Worm (Caenorhabditis elegans): ENCODE data around the gene T28F3.5.

The T28F3.5 gene

ce11 chrIV:17335031-17335430 lies 40.4 kb downstream of the T28F3.5 start, which contains the start of gene C49C3.8 (continued):
- TF ChIP-seq aly-2 (tag; optimal IDR thresholded peaks at IDR 0.05) (no peak), unc-30 (tag; optimal IDR thresholded peaks at IDR 0.05) (no peak), fkh-10 (GFP tag; optimal IDR thresholded peaks at IDR 0.05) (no peak), efl-1 (optimal IDR thresholded peaks at IDR 0.05) (no peak), efl-1 (GFP tag; optimal IDR thresholded peaks at IDR 0.05 in 1 of 2) (peak in 1 of 2 experiments; percentile 12), unc-130 (tag; optimal IDR thresholded peaks at IDR 0.05) (no peak), swsn-7 (tag; optimal IDR thresholded peaks at IDR 0.05) (no peak), nhr-11 (tag; optimal IDR thresholded peaks at IDR 0.05) (no peak)

- peak; percentile 87 for TF ChIP-seq elt-2 (tag; optimal IDR thresholded peaks at IDR 0.05)
- no peak for TF ChIP-seq hlh-17 (GFP tag; optimal IDR thresholded peaks at IDR 0.05; ENCODE audit: borderline replicate concordance)
- TF ChIP-seq ces-1 (GFP tag; optimal IDR thresholded peaks at IDR 0.05) = no peak
- no peak for TF ChIP-seq efl-3 (GFP tag; optimal IDR thresholded peaks at IDR 0.05)
- TF ChIP-seq nhr-90 (tag; optimal IDR thresholded peaks at IDR 0.05; ENCODE audit: poor library complexity) = no peak
- peak; percentile 76 for TF ChIP-seq jun-1 (tag; optimal IDR thresholded peaks at IDR 0.05)
- TF ChIP-seq ceh-8 (GFP tag; optimal IDR thresholded peaks at IDR 0.05) = no peak
- no peak for TF ChIP-seq pax-3 (tag; optimal IDR thresholded peaks at IDR 0.05)
- no peak for TF ChIP-seq ceh-88 (GFP tag; IDR thresholded peaks at IDR 0.05)
- no peak for TF ChIP-seq dsc-1 (tag; optimal IDR thresholded peaks at IDR 0.05)
- TF ChIP-seq nhr-85 (tag) = no peak
- TF ChIP-seq tbx-2 (tag; optimal IDR thresholded peaks at IDR 0.05) = no peak
- peak; percentile 14 for TF ChIP-seq tlp-1 (tag; optimal IDR thresholded peaks at IDR 0.05)
- TF ChIP-seq pqm-1 (tag; optimal IDR thresholded peaks at IDR 0.05) = peak; percentile 23
- no peak for TF ChIP-seq snu-23 (GFP tag; optimal IDR thresholded peaks at IDR 0.05)
- TF ChIP-seq isw-1 (GFP tag; IDR thresholded peaks at IDR 0.05) = no peak
- no peak for TF ChIP-seq mdl-1 (tag; optimal IDR thresholded peaks at IDR 0.05)
- no peak for TF ChIP-seq nhr-237 (tag; optimal IDR thresholded peaks at IDR 0.05)
- TF ChIP-seq nhr-71 (tag; optimal IDR thresholded peaks at IDR 0.05) = no peak
- TF ChIP-seq fkh-4 (tag; optimal IDR thresholded peaks at IDR 0.05; ENCODE audit: borderline replicate concordance) = no peak
- no peak for TF ChIP-seq rnt-1 (tag; optimal IDR thresholded peaks at IDR 0.05)
- TF ChIP-seq xbp-1 (tag; optimal IDR thresholded peaks at IDR 0.05) = no peak
Observed at ce11 chrIV:17338920-17339510, 44.4 kb downstream of the T28F3.5 start, which contains the start of gene C49C3.10. Gene C49C3.10, minus strand, starts transcription at chrIV:17338970.

- no peak for TF ChIP-seq ztf-11 (tag; optimal IDR thresholded peaks at IDR 0.05)
- no peak for TF ChIP-seq nhr-19 (GFP tag; conservative IDR thresholded peaks at IDR 0.05)
- no peak for TF ChIP-seq nhr-76 (tag; optimal IDR thresholded peaks at IDR 0.05)
- no peak for TF ChIP-seq C34B4.2 (tag; optimal IDR thresholded peaks at IDR 0.05)
- no peak for TF ChIP-seq pag-3 (tag; optimal IDR thresholded peaks at IDR 0.05; ENCODE audit: borderline replicate concordance, insufficient read depth)
- TF ChIP-seq hlh-17 (GFP tag; optimal IDR thresholded peaks at IDR 0.05; ENCODE audit: borderline replicate concordance) = no peak
- TF ChIP-seq dsc-1 (tag; optimal IDR thresholded peaks at IDR 0.05) = no peak
- TF ChIP-seq nhr-47 (tag; optimal IDR thresholded peaks at IDR 0.05) = no peak
- TF ChIP-seq ceh-90 (tag; optimal IDR thresholded peaks at IDR 0.05) = no peak
- no peak for TF ChIP-seq aha-1 (tag; optimal IDR thresholded peaks at IDR 0.05)
- no peak for TF ChIP-seq nhr-77 (tag; optimal IDR thresholded peaks at IDR 0.05)
- no peak for TF ChIP-seq ama-1 (optimal IDR thresholded peaks at IDR 0.05)
- TF ChIP-seq ceh-88 (GFP tag; IDR thresholded peaks at IDR 0.05) = no peak
- no peak for TF ChIP-seq rnt-1 (tag; optimal IDR thresholded peaks at IDR 0.05)
- no peak for TF ChIP-seq zag-1 (tag; optimal IDR thresholded peaks at IDR 0.05)
- no peak for TF ChIP-seq ztf-4 (tag; optimal IDR thresholded peaks at IDR 0.05)
Observed at ce11 chrIV:17341033-17341432, 46.4 kb downstream of the T28F3.5 start.
